Fruit fly (Drosophila melanogaster): Measurements from ENCODE around the gene blot.

Gene blot

dm6 chr3L:17402399-17402798, 18.9 kb downstream of the blot start:
- TF ChIP-seq CG8478 (optimal IDR thresholded peaks at IDR 0.05) (no peak), CTCF (optimal IDR thresholded peaks at IDR 0.05) (no peak)

- TF ChIP-seq CTCF (optimal IDR thresholded peaks at IDR 0.05) (no peak), CG8478 (optimal IDR thresholded peaks at IDR 0.05) (no peak)
These were observed 19.9 kb downstream of the blot start for dm6 chr3L:17401411-17401810.

dm6 chr3L:17400911-17401310, 20.4 kb downstream of the blot start:
- TF ChIP-seq CG8478 (optimal IDR thresholded peaks at IDR 0.05) (no peak), CTCF (optimal IDR thresholded peaks at IDR 0.05) (no peak)

- no peak for TF ChIP-seq CTCF (optimal IDR thresholded peaks at IDR 0.05)
These were observed 22.3 kb downstream of the blot start for dm6 chr3L:17399014-17399413.

- no peak for TF ChIP-seq CTCF (optimal IDR thresholded peaks at IDR 0.05)
- no peak for TF ChIP-seq CG8478 (optimal IDR thresholded peaks at IDR 0.05)
These were observed 26.8 kb downstream of the blot start for dm6 chr3L:17394435-17395017.

dm6 chr3L:17393098-17393497, 28.2 kb downstream of the blot start:
- TF ChIP-seq CTCF (optimal IDR thresholded peaks at IDR 0.05), result no peak
- TF ChIP-seq CG8478 (optimal IDR thresholded peaks at IDR 0.05), result no peak

dm6 chr3L:17392412-17392811, 28.9 kb downstream of the blot start:
- TF ChIP-seq CTCF (optimal IDR thresholded peaks at IDR 0.05) (no peak), CG8478 (optimal IDR thresholded peaks at IDR 0.05) (no peak)

- no peak for TF ChIP-seq CTCF (optimal IDR thresholded peaks at IDR 0.05)
- no peak for TF ChIP-seq CG8478 (optimal IDR thresholded peaks at IDR 0.05)
These were observed 30.2 kb downstream of the blot start for dm6 chr3L:17391132-17391531.

DNA sequence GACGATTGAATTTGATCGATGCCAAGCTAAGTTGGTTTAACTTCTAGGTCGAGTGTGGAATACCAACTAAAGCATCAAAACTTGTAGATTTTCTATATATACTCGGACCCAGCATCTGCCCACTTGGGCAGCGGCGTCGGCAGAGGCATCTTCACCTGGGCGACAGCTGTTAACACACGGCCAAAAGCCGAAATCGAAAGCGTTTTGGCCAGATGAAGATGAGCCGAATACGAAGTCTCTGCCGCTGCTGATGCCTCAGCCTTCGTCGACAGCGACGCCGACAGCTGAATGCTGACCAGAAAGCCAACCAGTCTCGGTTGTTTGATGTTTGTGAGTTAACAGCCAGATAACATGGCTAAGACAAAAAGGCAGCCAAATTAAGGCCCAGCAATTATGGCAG, 32.4 kb downstream of the blot start, which contains the start of gene CG13731:
CG13731 (minus strand) TSS at position 62 of the 400 bp plus-strand sequence.
- no peak for TF ChIP-seq CTCF (optimal IDR thresholded peaks at IDR 0.05)
- TF ChIP-seq CG8478 (optimal IDR thresholded peaks at IDR 0.05), result no peak

dm6 chr3L:17386612-17387382, 34.5 kb downstream of the blot start:
- TF ChIP-seq CTCF (optimal IDR thresholded peaks at IDR 0.05) (no peak), CG8478 (optimal IDR thresholded peaks at IDR 0.05) (no peak)

DNA sequence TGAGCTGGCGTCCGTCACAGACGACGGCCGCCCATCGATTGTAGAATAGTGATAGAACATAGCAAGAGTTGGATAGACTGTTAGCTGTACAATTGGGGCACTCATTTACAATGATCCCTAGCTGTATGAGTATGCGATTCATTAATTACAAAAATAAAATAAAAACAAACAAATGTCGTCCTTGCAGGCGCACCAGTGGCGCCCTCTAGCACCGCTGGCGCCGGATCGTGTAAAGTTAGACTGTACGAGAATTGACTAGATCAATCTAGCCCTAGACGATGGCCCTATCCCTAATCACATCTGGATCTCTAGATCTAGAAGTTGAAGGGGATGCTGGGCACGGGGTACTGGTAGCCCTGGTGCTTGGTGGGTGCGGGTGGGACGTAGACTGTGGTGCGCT, 37.6 kb downstream of the blot start:
- TF ChIP-seq CTCF (optimal IDR thresholded peaks at IDR 0.05) (peak; percentile 47 to 57), CG8478 (optimal IDR thresholded peaks at IDR 0.05) (no peak)

DNA sequence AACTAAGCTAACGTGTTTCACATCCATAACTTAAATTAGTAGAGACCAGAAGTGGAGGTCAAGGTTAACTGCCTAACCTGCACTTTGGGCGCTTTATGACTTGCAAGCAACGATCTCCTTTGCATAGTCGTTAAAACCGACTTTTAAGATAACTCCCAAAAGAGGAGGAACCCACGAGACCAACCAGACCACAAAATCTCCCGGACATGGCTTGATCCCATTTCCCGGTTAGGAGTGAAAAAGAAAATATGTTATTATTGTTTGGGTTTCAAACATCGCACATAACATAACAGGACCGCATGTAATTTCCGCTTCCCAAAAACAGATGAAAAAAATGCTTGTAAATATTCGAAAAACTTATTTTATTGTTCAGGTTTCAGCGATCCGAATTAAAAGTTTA, 38.0 kb downstream of the blot start:
- TF ChIP-seq CTCF (optimal IDR thresholded peaks at IDR 0.05), result no peak
- TF ChIP-seq CG8478 (optimal IDR thresholded peaks at IDR 0.05), result no peak

DNA sequence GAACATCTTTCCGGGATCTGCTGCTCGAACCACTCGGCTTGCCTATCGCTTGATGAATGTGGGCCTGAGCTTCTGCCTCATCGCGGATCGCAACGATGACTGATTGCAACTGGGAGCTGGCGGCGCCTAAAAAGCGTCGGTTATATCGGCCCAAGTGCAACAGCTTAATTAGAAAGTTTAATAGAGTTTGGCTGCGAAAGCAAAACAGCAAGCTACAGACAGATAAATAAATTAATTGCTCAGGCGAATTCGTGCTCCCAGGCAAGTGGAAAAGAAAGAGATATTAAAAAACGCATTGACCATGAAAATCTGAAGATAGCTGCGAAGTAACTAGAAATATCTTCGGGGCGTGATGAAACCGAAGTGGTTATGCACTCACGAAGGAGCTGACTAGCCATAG, 38.7 kb downstream of the blot start, which contains the start of gene CG13728:
CG13728 (minus strand) TSS at position 101 of the 400 bp plus-strand sequence.
- TF ChIP-seq CTCF (optimal IDR thresholded peaks at IDR 0.05) (no peak), CG8478 (optimal IDR thresholded peaks at IDR 0.05) (no peak)

DNA sequence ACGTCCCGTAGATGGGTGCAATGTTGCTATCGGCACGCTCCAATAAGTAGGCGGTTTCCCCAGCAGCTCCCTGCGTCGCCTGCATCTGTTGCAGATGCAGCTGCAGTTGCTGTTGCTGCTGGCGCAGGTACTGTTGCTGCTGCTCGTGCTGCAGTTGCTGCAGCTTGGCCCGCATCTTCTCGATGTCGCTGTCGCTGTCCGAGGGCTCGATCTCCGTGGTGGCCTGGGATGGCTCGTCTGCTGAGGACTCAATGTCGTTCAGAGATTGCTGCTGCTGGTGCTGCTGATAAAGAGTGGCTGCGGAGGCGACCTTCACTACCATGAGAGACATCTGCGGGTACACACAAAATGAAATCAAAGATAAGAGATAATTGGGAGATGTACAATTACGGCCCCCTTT, 39.3 kb downstream of the blot start:
- TF ChIP-seq CG8478 (optimal IDR thresholded peaks at IDR 0.05) (no peak), CTCF (optimal IDR thresholded peaks at IDR 0.05) (no peak)

dm6 chr3L:17379311-17379710, 42.0 kb downstream of the blot start, which contains the start of gene Cad74A:
TSS of gene Cad74A (minus strand) at chr3L:17379530.
- no peak for TF ChIP-seq CTCF (optimal IDR thresholded peaks at IDR 0.05)

DNA sequence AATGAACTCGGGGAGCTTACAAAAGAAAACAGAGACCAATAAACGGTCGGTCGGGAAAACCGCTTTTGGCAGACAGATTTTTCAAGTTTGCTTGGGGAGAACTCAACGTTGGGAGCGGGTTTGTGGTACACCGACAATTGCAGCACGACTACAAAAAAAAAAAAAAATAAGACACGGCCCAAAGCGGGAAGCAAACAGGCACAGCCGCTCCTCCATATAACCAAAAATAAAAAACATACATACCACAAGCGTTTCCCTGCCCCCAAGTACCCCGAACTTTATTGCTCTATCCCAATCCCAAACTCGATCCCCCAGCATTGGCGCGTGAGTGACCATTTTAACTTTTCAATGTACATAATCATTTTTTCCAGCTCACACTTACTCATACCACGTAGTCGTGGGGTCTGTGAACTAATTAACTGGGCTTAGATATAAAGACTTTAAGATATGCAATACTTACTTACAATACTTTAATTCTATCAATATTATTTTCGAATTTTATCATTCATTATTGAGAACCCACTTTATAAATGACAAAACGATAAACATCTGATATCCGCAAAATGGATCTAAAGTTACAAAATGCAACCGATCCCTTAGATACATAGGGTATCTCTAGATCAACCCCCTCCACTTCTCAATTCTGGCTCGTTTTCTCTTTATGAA, 46.2 kb downstream of the blot start:
- TF ChIP-seq CG8478 (optimal IDR thresholded peaks at IDR 0.05), result no peak
- no peak for TF ChIP-seq CTCF (optimal IDR thresholded peaks at IDR 0.05)

Measured in S2 (cell line).